Worm (Caenorhabditis elegans): ENCODE measurements around the gene Y38H6C.13.

The Y38H6C.13 gene

ce11 chrV:20480790-20481189 is 46.8 kb upstream of the Y38H6C.13 start (continued):
- TF ChIP-seq Y53F4B.3 (GFP tag; IDR thresholded peaks at IDR 0.05) (no peak), ceh-100 (GFP tag; IDR thresholded peaks at IDR 0.05) (no peak), lin-54 (GFP tag; optimal IDR thresholded peaks at IDR 0.05) (peak; percentile 43), cebp-1 (GFP tag; IDR thresholded peaks at IDR 0.05) (no peak), cebp-1 (tag; optimal IDR thresholded peaks at IDR 0.05) (peak; percentile 4), lir-1 (GFP tag; conservative IDR thresholded peaks at IDR 0.05) (no peak), ztf-3 (GFP tag; optimal IDR thresholded peaks at IDR 0.05) (no peak), mcd-1 (GFP tag; IDR thresholded peaks at IDR 0.05) (peak; percentile 46; the same call in 1 of the 2 replicates), atf-7 (tag; optimal IDR thresholded peaks at IDR 0.05) (no peak), gei-17 (GFP tag; optimal IDR thresholded peaks at IDR 0.05) (no peak), lsy-27 (tag; optimal IDR thresholded peaks at IDR 0.05; ENCODE audit: borderline replicate concordance, insufficient read depth) (no peak), ccch-3 (GFP tag; optimal IDR thresholded peaks at IDR 0.05) (no peak), rpc-1 (optimal IDR thresholded peaks at IDR 0.05) (no peak), rpc-1 (tag; optimal IDR thresholded peaks at IDR 0.05) (no peak), ztf-25 (GFP tag; IDR thresholded peaks at IDR 0.05) (no peak), attf-3 (GFP tag; conservative IDR thresholded peaks at IDR 0.05) (no peak), let-607 (tag; optimal IDR thresholded peaks at IDR 0.05) (no peak), die-1 (tag; optimal IDR thresholded peaks at IDR 0.05) (no peak), Y79H2A.3 (GFP tag; conservative IDR thresholded peaks at IDR 0.05) (no peak), F49E8.2 (tag; optimal IDR thresholded peaks at IDR 0.05; ENCODE audit: insufficient read depth) (no peak), tbp1 (GFP tag; optimal IDR thresholded peaks at IDR 0.05) (no peak), F10E7.11 (tag; optimal IDR thresholded peaks at IDR 0.05) (no peak), ztf-26 (tag; optimal IDR thresholded peaks at IDR 0.05) (no peak), unc-62 (GFP tag; optimal IDR thresholded peaks at IDR 0.05) (no peak), him-1 (tag; optimal IDR thresholded peaks at IDR 0.05) (no peak), C17E4.6 (GFP tag; IDR thresholded peaks at IDR 0.05) (peak; percentile 23; the same call in 1 of the 2 replicates), C06A6.2 (GFP tag; conservative IDR thresholded peaks at IDR 0.05) (no peak), nfya-2 (GFP tag; IDR thresholded peaks at IDR 0.05) (no peak), F57A8.1 (GFP tag; optimal IDR thresholded peaks at IDR 0.05) (no peak), F33H1.4 (GFP tag; IDR thresholded peaks at IDR 0.05) (peak; percentile 43), sea-2 (GFP tag; IDR thresholded peaks at IDR 0.05) (no peak)

ce11 chrV:20485285-20485684 is 42.3 kb upstream of the Y38H6C.13 start, which contains the start of gene dhcr-7:
dhcr-7 (minus strand) TSS chrV:20485385.
- no peak for TF ChIP-seq madf-8 (GFP tag; conservative IDR thresholded peaks at IDR 0.05)
- no peak for TF ChIP-seq B0336.3 (GFP tag; IDR thresholded peaks at IDR 0.05)
- TF ChIP-seq him-1 (tag; optimal IDR thresholded peaks at IDR 0.05), result no peak
- TF ChIP-seq rpc-1 (optimal IDR thresholded peaks at IDR 0.05), result no peak
- TF ChIP-seq rpc-1 (tag; optimal IDR thresholded peaks at IDR 0.05), result no peak
- no peak for TF ChIP-seq let-607 (tag; optimal IDR thresholded peaks at IDR 0.05)
- no peak for TF ChIP-seq efl-1 (GFP tag; optimal IDR thresholded peaks at IDR 0.05)
- TF ChIP-seq madf-10 (tag; optimal IDR thresholded peaks at IDR 0.05), result no peak
- no peak for TF ChIP-seq F22D6.2 (tag; optimal IDR thresholded peaks at IDR 0.05)
- TF ChIP-seq mel-28 (tag; optimal IDR thresholded peaks at IDR 0.05; ENCODE audit: borderline replicate concordance), result no peak
- no peak for TF ChIP-seq snpc-1.1 (tag; optimal IDR thresholded peaks at IDR 0.05; ENCODE audit: insufficient read depth)
- no peak for TF ChIP-seq egrh-3 (GFP tag; IDR thresholded peaks at IDR 0.05)
- TF ChIP-seq T07F8.4 (tag; optimal IDR thresholded peaks at IDR 0.05), result no peak
- TF ChIP-seq F55B11.4 (tag; optimal IDR thresholded peaks at IDR 0.05; ENCODE audit: borderline replicate concordance, insufficient read depth), result no peak
- TF ChIP-seq nhr-179 (tag; optimal IDR thresholded peaks at IDR 0.05), result no peak
- no peak for TF ChIP-seq mes-4 (tag; optimal IDR thresholded peaks at IDR 0.05)
- no peak for TF ChIP-seq snpc-1.3 (tag; optimal IDR thresholded peaks at IDR 0.05; ENCODE audit: insufficient read depth)
- TF ChIP-seq B0261.1 (tag; optimal IDR thresholded peaks at IDR 0.05), result no peak
- TF ChIP-seq dpl-1 (GFP tag; optimal IDR thresholded peaks at IDR 0.05), result no peak
- TF ChIP-seq Y95B8A.8 (GFP tag; IDR thresholded peaks at IDR 0.05), result no peak

Data from whole organism, young adult.